Fruit fly (Drosophila melanogaster) whole organism, embryonic: ENCODE results near the gene CBP.

Experiments used
- Blimp-1 ChIP-seq: fragments of 200-800 bp; sonication (Bioruptor generic); optimal IDR thresholded peaks from 3 replicates; lab custom pipeline; 2018; ENCODE audit warnings: missing biosample characterization, missing genetic modification characterization, mild to moderate bottlenecking, moderate library complexity, missing genetic modification reagents
- CG11696 ChIP-seq: fragments of 200-800 bp; sonication (Bioruptor generic); IDR thresholded peaks from 2 replicates; pipeline ENCODE4 v1.3.6; 2022; ENCODE audit warnings: missing biosample characterization, missing genetic modification characterization
- CG13775 ChIP-seq: fragments of 200-800 bp; sonication (Bioruptor generic); optimal IDR thresholded peaks from 3 replicates; lab custom pipeline; 2017; ENCODE audit warnings: missing biosample characterization, mild to moderate bottlenecking, missing genetic modification characterization
- CG14965 ChIP-seq: fragments of 200-800 bp; sonication (Bioruptor generic); optimal IDR thresholded peaks from 2 replicates; lab custom pipeline; 2016; ENCODE audit warnings: missing biosample characterization, missing genetic modification characterization, borderline replicate concordance
- CG15479 ChIP-seq: fragments of 200-800 bp; sonication (Bioruptor generic); optimal IDR thresholded peaks from 3 replicates; lab custom pipeline; 2019; ENCODE audit warnings: missing biosample characterization, mild to moderate bottlenecking, missing genetic modification characterization, moderate library complexity
- CG17802 ChIP-seq: fragments of 200-800 bp; sonication (Bioruptor generic); optimal IDR thresholded peaks from 2 replicates; lab custom pipeline; 2018; ENCODE audit warnings: missing biosample characterization, mild to moderate bottlenecking, missing genetic modification characterization, moderate library complexity
- CG17829 ChIP-seq: fragments of 200-800 bp; optimal IDR thresholded peaks from 2 replicates; lab custom pipeline; 2019; ENCODE audit warnings: missing biosample characterization, mild to moderate bottlenecking, missing genetic modification characterization, moderate library complexity
- CG1792 ChIP-seq: fragments of 200-800 bp; sonication (Bioruptor generic); optimal IDR thresholded peaks from 2 replicates; lab custom pipeline; 2016; ENCODE audit warnings: missing biosample characterization, missing genetic modification characterization
- CG18764 ChIP-seq: fragments of 200-800 bp; sonication (Bioruptor generic); optimal IDR thresholded peaks from 3 replicates; lab custom pipeline; 2016; ENCODE audit warnings: missing biosample characterization, missing genetic modification characterization
- CG2120 ChIP-seq: fragments of 200-800 bp; sonication (Bioruptor generic); optimal IDR thresholded peaks from 3 replicates; lab custom pipeline; 2016; ENCODE audit warnings: missing biosample characterization, missing genetic modification characterization
- CG2199 ChIP-seq: fragments of 200-800 bp; sonication (Bioruptor generic); IDR thresholded peaks from 3 replicates; pipeline ENCODE4 v1.3.6; 2022; ENCODE audit warnings: missing biosample characterization, missing genetic modification characterization
- CG30431 ChIP-seq: fragments of 200-800 bp; sonication (Bioruptor generic); optimal IDR thresholded peaks from 2 replicates; lab custom pipeline; 2017; ENCODE audit warnings: missing biosample characterization, missing genetic modification characterization
- CG31224 ChIP-seq: fragments of 200-800 bp; sonication (Bioruptor generic); IDR thresholded peaks from 2 replicates; pipeline ENCODE4 v1.3.6; 2022; ENCODE audit warnings: missing biosample characterization, missing genetic modification characterization
- CG31441 ChIP-seq: fragments of 200-800 bp; sonication (Bioruptor generic); IDR thresholded peaks from 2 replicates; pipeline ENCODE4 v1.3.6; 2022; ENCODE audit warnings: missing biosample characterization, missing genetic modification characterization
- CG34224 ChIP-seq: fragments of 200-800 bp; sonication (Bioruptor generic); IDR thresholded peaks from 3 replicates; pipeline ENCODE4 v1.3.6; 2022; ENCODE audit warnings: missing biosample characterization, missing genetic modification characterization; ENCODE audit not compliant: partially characterized antibody
- CG43689 ChIP-seq: fragments of 200-800 bp; sonication (Bioruptor generic); IDR thresholded peaks from 2 replicates; pipeline ENCODE4 v1.3.6; 2022; ENCODE audit warnings: missing biosample characterization, missing genetic modification characterization
- CG7786 ChIP-seq: fragments of 200-800 bp; sonication (Bioruptor generic); optimal IDR thresholded peaks from 2 replicates; lab custom pipeline; 2016; ENCODE audit warnings: missing biosample characterization, missing genetic modification characterization
- CG8944 ChIP-seq: fragments of 200-800 bp; sonication (Bioruptor generic); optimal IDR thresholded peaks from 3 replicates; lab custom pipeline; 2016; ENCODE audit warnings: missing biosample characterization, missing genetic modification characterization
- CG9817 ChIP-seq: fragments of 200-800 bp; sonication (Bioruptor generic); optimal IDR thresholded peaks from 2 replicates; lab custom pipeline; 2018; ENCODE audit warnings: missing biosample characterization, mild to moderate bottlenecking, missing genetic modification characterization, moderate library complexity
- CG9932 ChIP-seq: fragments of 200-800 bp; sonication (Bioruptor generic); IDR thresholded peaks from 2 replicates; pipeline ENCODE4 v1.3.6; 2022; ENCODE audit warnings: missing biosample characterization, missing genetic modification characterization
- Camta ChIP-seq: fragments of 200-800 bp; sonication (Bioruptor generic); optimal IDR thresholded peaks from 2 replicates; lab custom pipeline; 2016; ENCODE audit warnings: missing biosample characterization, missing genetic modification characterization
- Dp ChIP-seq: fragments of 200-800 bp; sonication (Bioruptor generic); optimal IDR thresholded peaks from 2 replicates; lab custom pipeline; 2018; ENCODE audit warnings: missing biosample characterization, mild to moderate bottlenecking, missing genetic modification characterization, moderate library complexity
- Elba2 ChIP-seq: fragments of 200-800 bp; sonication (Bioruptor generic); optimal IDR thresholded peaks from 3 replicates; lab custom pipeline; 2016; ENCODE audit warnings: missing biosample characterization, missing genetic modification characterization
- Ets97D ChIP-seq: fragments of 200-800 bp; sonication (Bioruptor generic); optimal IDR thresholded peaks from 3 replicates; lab custom pipeline; 2016; ENCODE audit warnings: missing biosample characterization, missing genetic modification characterization
- HmgZ ChIP-seq: fragments of 200-800 bp; sonication (Bioruptor generic); optimal IDR thresholded peaks from 2 replicates; lab custom pipeline; 2018; ENCODE audit warnings: missing biosample characterization, mild to moderate bottlenecking, missing genetic modification characterization
- Jarid2 ChIP-seq: fragments of 200-800 bp; sonication (Bioruptor generic); optimal IDR thresholded peaks from 3 replicates; lab custom pipeline; 2017; ENCODE audit warnings: mild to moderate bottlenecking, missing biosample characterization, missing genetic modification reagents, missing genetic modification characterization
- Lim3 ChIP-seq: fragments of 200-800 bp; sonication (Bioruptor generic); IDR thresholded peaks from 2 replicates; pipeline ENCODE4 v1.3.6; 2022; ENCODE audit warnings: missing biosample characterization, missing genetic modification characterization
- Mrtf ChIP-seq: fragments of 200-800 bp; sonication (Bioruptor generic); IDR thresholded peaks from 3 replicates; pipeline ENCODE4 v1.3.6; 2022; ENCODE audit warnings: missing biosample characterization, missing genetic modification characterization
- Opbp ChIP-seq: fragments of 200-800 bp; sonication (Bioruptor generic); IDR thresholded peaks from 3 replicates; pipeline ENCODE4 v1.3.6; 2022; ENCODE audit warnings: missing biosample characterization, missing genetic modification characterization; ENCODE audit not compliant: partially characterized antibody
- Ptx1 ChIP-seq: fragments of 200-800 bp; sonication (Bioruptor generic); IDR thresholded peaks from 2 replicates; pipeline ENCODE4 v1.3.6; 2022; ENCODE audit warnings: missing biosample characterization, missing genetic modification characterization
- Rfx ChIP-seq: fragments of 200-800 bp; sonication (Bioruptor generic); IDR thresholded peaks from 2 replicates; pipeline ENCODE4 v1.3.6; 2022; ENCODE audit warnings: missing biosample characterization, missing genetic modification characterization
- Sox100B ChIP-seq: fragments of 200-800 bp; sonication (Bioruptor generic); optimal IDR thresholded peaks from 3 replicates; lab custom pipeline; 2018; ENCODE audit warnings: missing biosample characterization, mild to moderate bottlenecking, missing genetic modification characterization
- Xbp1 ChIP-seq: fragments of 200-800 bp; sonication (Bioruptor generic); optimal IDR thresholded peaks from 3 replicates; lab custom pipeline; 2016; ENCODE audit warnings: missing biosample characterization, mild to moderate bottlenecking, missing genetic modification characterization
- ase ChIP-seq: fragments of 200-800 bp; sonication (Bioruptor generic); IDR thresholded peaks from 3 replicates; pipeline ENCODE4 v1.3.6; 2022; ENCODE audit warnings: missing biosample characterization, missing genetic modification characterization
- br ChIP-seq: fragments of >200 bp; optimal IDR thresholded peaks from 2 replicates; lab custom pipeline; 2017
- cad ChIP-seq: fragments of >200 bp; optimal IDR thresholded peaks from 2 replicates; lab custom pipeline; 2017; ENCODE audit warnings: missing biosample characterization, missing genetic modification characterization
- cato ChIP-seq: fragments of 200-800 bp; sonication (Bioruptor generic); optimal IDR thresholded peaks from 2 replicates; lab custom pipeline; 2016; ENCODE audit warnings: missing biosample characterization, missing genetic modification characterization, borderline replicate concordance
- chn ChIP-seq: fragments of 200-800 bp; sonication (Bioruptor generic); optimal IDR thresholded peaks from 2 replicates; lab custom pipeline; 2016; ENCODE audit warnings: missing biosample characterization, missing genetic modification characterization
- crc ChIP-seq: fragments of 200-800 bp; sonication (Bioruptor generic); optimal IDR thresholded peaks from 2 replicates; lab custom pipeline; 2016; ENCODE audit warnings: missing biosample characterization, missing genetic modification characterization
- insv ChIP-seq, 2 experiments: fragments of 200-800 bp; sonication (Bioruptor generic); optimal IDR thresholded peaks; 3 replicates each; lab custom pipeline; 2016 to 2018; ENCODE audit warnings: missing biosample characterization in 2 of 2, missing genetic modification characterization in 2 of 2
- knrl ChIP-seq: fragments of 200-800 bp; sonication (Bioruptor generic); IDR thresholded peaks from 3 replicates; pipeline ENCODE4 v1.3.6; 2022; ENCODE audit warnings: missing biosample characterization, missing genetic modification characterization; ENCODE audit not compliant: partially characterized antibody
- lilli ChIP-seq: fragments of 200-800 bp; sonication (Bioruptor generic); optimal IDR thresholded peaks from 3 replicates; lab custom pipeline; 2016; ENCODE audit warnings: missing biosample characterization, missing genetic modification characterization
- nerfin-1 ChIP-seq: fragments of 200-800 bp; sonication (Bioruptor generic); optimal IDR thresholded peaks from 3 replicates; lab custom pipeline; 2019; ENCODE audit warnings: missing biosample characterization, mild to moderate bottlenecking, missing genetic modification characterization, moderate library complexity
- ranshi ChIP-seq: fragments of 200-800 bp; sonication (Bioruptor generic); IDR thresholded peaks from 2 replicates; pipeline ENCODE4 v1.3.6; 2022; ENCODE audit warnings: missing biosample characterization, missing genetic modification characterization
- sima ChIP-seq: fragments of 200-800 bp; sonication (Bioruptor generic); optimal IDR thresholded peaks from 2 replicates; lab custom pipeline; 2016; ENCODE audit warnings: missing biosample characterization, missing genetic modification characterization
- so ChIP-seq: fragments of 200-800 bp; sonication (Bioruptor generic); IDR thresholded peaks from 3 replicates; pipeline ENCODE4 v1.3.6; 2022; ENCODE audit warnings: missing biosample characterization, missing genetic modification characterization
- tap ChIP-seq: fragments of 200-800 bp; optimal IDR thresholded peaks from 3 replicates; lab custom pipeline; 2019; ENCODE audit warnings: missing biosample characterization, mild to moderate bottlenecking, missing genetic modification characterization, moderate library complexity
- vvl ChIP-seq: fragments of 200-800 bp; sonication (Bioruptor generic); IDR thresholded peaks from 2 replicates; pipeline ENCODE4 v1.3.6; 2022; ENCODE audit warnings: missing biosample characterization, missing genetic modification characterization
- zfh1 ChIP-seq: fragments of 200-800 bp; sonication (Bioruptor generic); IDR thresholded peaks from 3 replicates; pipeline ENCODE4 v1.3.6; 2022; ENCODE audit warnings: missing biosample characterization, missing genetic modification characterization

CBP gene

dm6 chrX:7301351-7302328 is 35.5 kb upstream of the CBP start (continued):
- TF ChIP-seq cato (GFP tag; lab: Kevin White, UChicago) (no peak), br (no peak), ranshi (peak; percentile 35), Sox100B (peak; percentile 91), CG11696 (peak; percentile 87), Ets97D (GFP tag; lab: Kevin White, UChicago) (no peak), CG43689 (GFP tag; lab: Robert Waterston, UW) (no peak), CG9817 (tag; lab: Kevin White, UChicago) (peak; percentile 22), ase (peak; percentile 58; the same call in 1 of the 3 replicates), CG2199 (GFP tag; lab: Robert Waterston, UW) (peak; percentile 13; the same call in 1 of the 3 replicates), sima (no peak), nerfin-1 (tag; lab: Kevin White, UChicago) (peak; percentile 76), CG31441 (GFP tag; lab: Robert Waterston, UW) (peak; percentile 82), CG2120 (peak; percentile 29), Rfx (GFP tag; lab: Robert Waterston, UW) (peak; percentile 34; the same call in 1 of the 2 replicates), chn (GFP tag; lab: Kevin White, UChicago) (peak; percentile 7), crc (no peak), zfh1 (peak; percentile 55; the same call in 2 of the 3 replicates), CG1792 (peak; percentile 15), Mrtf (no peak; the same call in 2 of the 3 replicates), Ptx1 (GFP tag; lab: Robert Waterston, UW) (peak; percentile 63), CG31224 (GFP tag; lab: Robert Waterston, UW) (no peak), knrl (GFP tag; lab: Robert Waterston, UW) (no peak), CG9932 (no peak), CG15479 (no peak), CG17802 (tag; lab: Kevin White, UChicago) (no peak), lilli (GFP tag; lab: Kevin White, UChicago) (peak; percentile 43), vvl (peak; percentile 61), HmgZ (tag; lab: Kevin White, UChicago) (no peak), CG7786 (GFP tag; lab: Kevin White, UChicago) (no peak), CG14965 (GFP tag; lab: Kevin White, UChicago) (no peak), tap (tag; lab: Kevin White, UChicago) (peak; percentile 23), Dp (GFP tag; lab: Kevin White, UChicago) (no peak), CG8944 (GFP tag; lab: Kevin White, UChicago) (no peak), CG17829 (tag; lab: Kevin White, UChicago) (peak; percentile 43), cad (no peak), so (GFP tag; lab: Robert Waterston, UW) (no peak), Opbp (no peak), Lim3 (no peak), Xbp1 (GFP tag; lab: Kevin White, UChicago) (peak; percentile 42), insv (GFP tag; optimal IDR thresholded peaks at IDR 0.05; lab: Kevin White, UChicago) (no peak), CG30431 (peak; percentile 29), CG18764 (GFP tag; lab: Kevin White, UChicago) (no peak), CG34224 (no peak), CG13775 (GFP tag; lab: Kevin White, UChicago) (peak; percentile 50), Elba2 (GFP tag; lab: Kevin White, UChicago) (no peak), Camta (GFP tag; lab: Kevin White, UChicago) (peak; percentile 63), Blimp-1 (GFP tag; lab: Kevin White, UChicago) (no peak), Jarid2 (peak; percentile 29)
